Worm (Caenorhabditis elegans): ENCODE measurements around the gene mksr-1.

ce11 chrX:1025010-1025409 is 43.9 kb downstream of the mksr-1 start, which contains the start of gene F55A4.3:
- TF ChIP-seq tab-1 (GFP tag; IDR thresholded peaks at IDR 0.05) (no peak), med-1 (GFP tag; optimal IDR thresholded peaks at IDR 0.05; ENCODE audit: insufficient read depth) (no peak), ztf-23 (GFP tag; IDR thresholded peaks at IDR 0.05) (no peak), flt-1 (GFP tag; IDR thresholded peaks at IDR 0.05) (no peak), T22C8.4 (GFP tag; IDR thresholded peaks at IDR 0.05) (no peak), klf-2 (GFP tag; conservative IDR thresholded peaks at IDR 0.05) (no peak), ztf-29 (GFP tag; IDR thresholded peaks at IDR 0.05) (no peak), cog-1 (tag; optimal IDR thresholded peaks at IDR 0.05) (no peak), ref-1 (GFP tag; conservative IDR thresholded peaks at IDR 0.05) (no peak)

Measured in whole organism, midembryonic.